In genomic region chrV:6665751-6666150, ce11 we compare ENCODE assay signal across 1 worm cellular context.
TF ChIP-seq lines count a peak whose summit lies in the region.

pmp-5 (minus strand) TSS chrV:6665813.

TF ChIP-seq in whole organism, L4 larva, 104 proteins besides CTCF, POLR2A, EP300 and RAD21 (continued from another document):
- TF ChIP-seq Y48G9A.11 (GFP tag; IDR thresholded peaks at IDR 0.05; lab: Robert Waterston, UW), result no peak
- no peak for TF ChIP-seq zfp-2 (tag; optimal IDR thresholded peaks at IDR 0.05; lab: Kevin White, UChicago)
- no peak for TF ChIP-seq tag-97 (GFP tag; IDR thresholded peaks at IDR 0.05; lab: Robert Waterston, UW)
- TF ChIP-seq hlh-11 (tag; optimal IDR thresholded peaks at IDR 0.05; lab: Kevin White, UChicago), result peak; percentile 69
- no peak for TF ChIP-seq nhr-42 (GFP tag; IDR thresholded peaks at IDR 0.05; lab: Robert Waterston, UW)
- TF ChIP-seq fos-1 (tag; optimal IDR thresholded peaks at IDR 0.05; lab: Kevin White, UChicago), result no peak
- TF ChIP-seq spr-3 (GFP tag; optimal IDR thresholded peaks at IDR 0.05; lab: Kevin White, UChicago), result no peak
- peak in 1 of 2 experiments; percentile 88 for TF ChIP-seq unc-62 (GFP tag; optimal IDR thresholded peaks at IDR 0.05 in 1 of 2; lab: Kevin White, UChicago)
- TF ChIP-seq unc-62 (tag; optimal IDR thresholded peaks at IDR 0.05; lab: Kevin White, UChicago), result no peak
- TF ChIP-seq lsy-2 (tag; optimal IDR thresholded peaks at IDR 0.05; lab: Kevin White, UChicago), result no peak
- no peak for TF ChIP-seq cey-2 (tag; optimal IDR thresholded peaks at IDR 0.05; lab: Kevin White, UChicago; ENCODE audit: borderline replicate concordance, insufficient read depth)
- peak; percentile 65 for TF ChIP-seq tra-1 (GFP tag; IDR thresholded peaks at IDR 0.05; lab: Robert Waterston, UW)
- no peak for TF ChIP-seq nhr-6 (tag; optimal IDR thresholded peaks at IDR 0.05; lab: Kevin White, UChicago)
- TF ChIP-seq hif-1 (tag; optimal IDR thresholded peaks at IDR 0.05; lab: Kevin White, UChicago), result peak in 1 of 2 experiments; percentile 58
- TF ChIP-seq dve-1 (tag; optimal IDR thresholded peaks at IDR 0.05; lab: Kevin White, UChicago; ENCODE audit: insufficient read depth), result peak; percentile 67
- TF ChIP-seq nhr-102 (tag; optimal IDR thresholded peaks at IDR 0.05; lab: Kevin White, UChicago), result peak; percentile 50
- no peak for TF ChIP-seq jun-1 (tag; optimal IDR thresholded peaks at IDR 0.05; lab: Kevin White, UChicago)
- peak; percentile 17 for TF ChIP-seq nhr-77 (tag; optimal IDR thresholded peaks at IDR 0.05; lab: Kevin White, UChicago)
- peak; percentile 86 for TF ChIP-seq nhr-28 (tag; optimal IDR thresholded peaks at IDR 0.05; lab: Kevin White, UChicago)
- no peak for TF ChIP-seq unc-39 (tag; optimal IDR thresholded peaks at IDR 0.05; lab: Kevin White, UChicago)
- no peak for TF ChIP-seq aly-2 (tag; optimal IDR thresholded peaks at IDR 0.05; lab: Kevin White, UChicago)
- no peak for TF ChIP-seq F10B5.3 (tag; optimal IDR thresholded peaks at IDR 0.05; lab: Kevin White, UChicago)
- TF ChIP-seq daf-8 (GFP tag; IDR thresholded peaks at IDR 0.05; lab: Robert Waterston, UW), result no peak
- no peak for TF ChIP-seq ZK546.5 (tag; optimal IDR thresholded peaks at IDR 0.05; lab: Kevin White, UChicago)
- TF ChIP-seq duxl-1 (tag; optimal IDR thresholded peaks at IDR 0.05; lab: Kevin White, UChicago; ENCODE audit: poor library complexity), result no peak
- no peak for TF ChIP-seq mdl-1 (tag; optimal IDR thresholded peaks at IDR 0.05; lab: Kevin White, UChicago)
- no peak for TF ChIP-seq dmd-9 (GFP tag; IDR thresholded peaks at IDR 0.05; lab: Robert Waterston, UW)
- peak; percentile 56; the same call in 1 of the 2 replicates for TF ChIP-seq lin-1 (GFP tag; IDR thresholded peaks at IDR 0.05; lab: Robert Waterston, UW)
- TF ChIP-seq sdz-12 (GFP tag; optimal IDR thresholded peaks at IDR 0.05; lab: Kevin White, UChicago), result no peak
- TF ChIP-seq Y75B8A.6 (GFP tag; IDR thresholded peaks at IDR 0.05; lab: Robert Waterston, UW), result no peak
- no peak for TF ChIP-seq nhr-76 (tag; optimal IDR thresholded peaks at IDR 0.05; lab: Kevin White, UChicago)
TF ChIP-seq in whole organism, L4 larva: peak in this region for 15.
